Worm (Caenorhabditis elegans): ENCODE measurements around the gene srd-64.

srd-64 gene

DNA sequence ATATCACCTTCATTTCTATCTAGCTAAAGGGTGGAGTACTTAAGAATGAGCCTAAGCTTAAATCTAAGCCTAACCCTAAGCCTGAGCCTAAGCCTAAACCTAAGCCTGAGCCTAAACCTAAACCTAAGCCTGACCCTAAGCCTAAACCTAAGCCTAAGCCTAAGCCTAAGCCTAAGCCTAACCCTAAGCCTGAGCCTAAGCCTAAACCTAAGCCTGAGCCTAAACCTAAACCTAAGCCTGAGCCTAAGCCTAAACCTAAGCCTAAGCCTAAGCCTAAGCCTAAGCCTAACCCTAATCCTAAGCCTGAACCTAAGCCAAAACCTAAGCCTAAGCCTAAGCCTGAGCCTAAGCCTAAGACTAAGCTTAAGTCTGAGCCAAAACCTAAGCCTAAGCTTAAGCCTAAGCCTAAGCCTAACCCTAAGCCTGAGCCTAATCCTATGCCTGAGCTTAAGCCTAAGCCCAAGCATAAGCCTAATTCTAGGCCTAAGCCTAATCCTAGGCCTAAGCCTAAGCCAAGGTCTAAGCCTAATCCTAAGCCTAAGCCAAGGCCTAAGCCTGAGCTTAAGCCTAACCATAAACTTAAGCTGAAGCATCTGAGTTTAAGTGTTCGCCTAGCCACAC lies 19.2 kb upstream of the srd-64 start:
- TF ChIP-seq ceh-36 (tag; optimal IDR thresholded peaks at IDR 0.05) = peak; percentile 94
- TF ChIP-seq hmbx-1 (tag; optimal IDR thresholded peaks at IDR 0.05) = no peak
- TF ChIP-seq aly-1 (tag; optimal IDR thresholded peaks at IDR 0.05) = no peak
- TF ChIP-seq scrt-1 (GFP tag; IDR thresholded peaks at IDR 0.05) = no peak
- no peak for TF ChIP-seq tbx-37 (GFP tag; conservative IDR thresholded peaks at IDR 0.05)
- TF ChIP-seq F13C5.2 (tag; optimal IDR thresholded peaks at IDR 0.05) = no peak
- no peak for TF ChIP-seq tbx-11 (GFP tag; IDR thresholded peaks at IDR 0.05)

DNA sequence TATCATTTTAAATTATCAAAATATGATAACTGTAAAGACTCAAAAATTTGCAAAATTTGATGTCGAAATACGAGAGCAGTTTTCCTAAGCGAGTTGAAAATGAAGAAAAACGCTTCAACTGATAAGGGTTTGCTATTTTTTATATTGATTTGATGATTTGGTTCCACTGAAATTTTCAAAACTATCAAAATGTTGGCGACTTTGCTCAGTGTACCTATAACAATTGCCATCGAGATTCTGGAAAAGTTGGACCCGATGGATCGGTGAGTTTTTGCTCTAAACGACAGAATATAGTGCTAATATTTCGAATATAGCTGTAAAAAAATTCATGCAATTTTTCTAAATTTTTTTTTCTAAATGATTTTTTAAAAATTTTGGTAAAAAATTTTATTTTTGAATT lies 10.9 kb upstream of the srd-64 start, which contains the start of the genes fbxa-13 and Y22D7AR.2:
Gene fbxa-13 (minus strand): TSS at position 101 of the 400 bp plus-strand sequence.
Gene Y22D7AR.2 (plus strand): TSS at position 148 of the 400 bp plus-strand sequence.
- TF ChIP-seq pes-1 (GFP tag; IDR thresholded peaks at IDR 0.05) (no peak), ama-1 (optimal IDR thresholded peaks at IDR 0.05) (no peak), hmbx-1 (tag; optimal IDR thresholded peaks at IDR 0.05) (no peak), B0310.2 (tag; optimal IDR thresholded peaks at IDR 0.05) (no peak), aly-1 (tag; optimal IDR thresholded peaks at IDR 0.05) (no peak), hnd-1 (tag; optimal IDR thresholded peaks at IDR 0.05) (no peak), ceh-36 (tag; optimal IDR thresholded peaks at IDR 0.05) (no peak), tra-4 (tag; optimal IDR thresholded peaks at IDR 0.05) (no peak), F13C5.2 (tag; optimal IDR thresholded peaks at IDR 0.05) (no peak), sea-1 (GFP tag; conservative IDR thresholded peaks at IDR 0.05) (no peak), tbx-11 (GFP tag; IDR thresholded peaks at IDR 0.05) (no peak), flt-1 (GFP tag; IDR thresholded peaks at IDR 0.05) (no peak), ets-7 (tag; optimal IDR thresholded peaks at IDR 0.05) (no peak), hmg-4 (GFP tag; optimal IDR thresholded peaks at IDR 0.05) (no peak), scrt-1 (GFP tag; IDR thresholded peaks at IDR 0.05) (no peak), ceh-13 (GFP tag; optimal IDR thresholded peaks at IDR 0.05) (no peak), tbx-37 (GFP tag; conservative IDR thresholded peaks at IDR 0.05) (no peak)

DNA sequence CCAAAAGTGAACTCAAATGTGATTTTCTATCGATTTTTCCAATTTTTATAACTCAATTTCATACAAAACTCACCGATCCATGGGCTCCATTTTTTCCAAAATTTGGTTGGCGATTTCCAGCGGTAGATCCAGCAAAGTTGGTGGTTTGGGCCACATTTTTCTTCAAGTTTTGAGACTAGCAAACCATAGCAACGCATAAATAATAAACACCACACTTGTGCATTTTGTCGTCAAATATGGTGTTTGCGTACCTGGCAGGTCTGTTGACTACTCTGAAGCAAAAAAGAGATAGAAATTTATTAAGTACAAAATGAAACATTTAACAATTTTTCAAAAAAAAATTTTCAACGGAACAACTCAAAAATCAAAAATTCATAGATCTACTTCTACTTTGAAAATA lies 10.4 kb upstream of the srd-64 start:
- no peak for TF ChIP-seq flt-1 (GFP tag; IDR thresholded peaks at IDR 0.05)
- TF ChIP-seq scrt-1 (GFP tag; IDR thresholded peaks at IDR 0.05) = no peak
- no peak for TF ChIP-seq sea-1 (GFP tag; conservative IDR thresholded peaks at IDR 0.05)
- TF ChIP-seq F13C5.2 (tag; optimal IDR thresholded peaks at IDR 0.05) = no peak
- TF ChIP-seq ama-1 (optimal IDR thresholded peaks at IDR 0.05) = no peak
- TF ChIP-seq ets-7 (tag; optimal IDR thresholded peaks at IDR 0.05) = no peak
- TF ChIP-seq hmg-4 (GFP tag; optimal IDR thresholded peaks at IDR 0.05) = no peak
- no peak for TF ChIP-seq aly-1 (tag; optimal IDR thresholded peaks at IDR 0.05)
- TF ChIP-seq hnd-1 (tag; optimal IDR thresholded peaks at IDR 0.05) = no peak
- TF ChIP-seq hmbx-1 (tag; optimal IDR thresholded peaks at IDR 0.05) = no peak
- TF ChIP-seq ceh-36 (tag; optimal IDR thresholded peaks at IDR 0.05) = no peak
- TF ChIP-seq pes-1 (GFP tag; IDR thresholded peaks at IDR 0.05) = no peak
- no peak for TF ChIP-seq tra-4 (tag; optimal IDR thresholded peaks at IDR 0.05)
- TF ChIP-seq tbx-37 (GFP tag; conservative IDR thresholded peaks at IDR 0.05) = no peak
- no peak for TF ChIP-seq B0310.2 (tag; optimal IDR thresholded peaks at IDR 0.05)
- TF ChIP-seq tbx-11 (GFP tag; IDR thresholded peaks at IDR 0.05) = no peak
- no peak for TF ChIP-seq ceh-13 (GFP tag; optimal IDR thresholded peaks at IDR 0.05)

DNA sequence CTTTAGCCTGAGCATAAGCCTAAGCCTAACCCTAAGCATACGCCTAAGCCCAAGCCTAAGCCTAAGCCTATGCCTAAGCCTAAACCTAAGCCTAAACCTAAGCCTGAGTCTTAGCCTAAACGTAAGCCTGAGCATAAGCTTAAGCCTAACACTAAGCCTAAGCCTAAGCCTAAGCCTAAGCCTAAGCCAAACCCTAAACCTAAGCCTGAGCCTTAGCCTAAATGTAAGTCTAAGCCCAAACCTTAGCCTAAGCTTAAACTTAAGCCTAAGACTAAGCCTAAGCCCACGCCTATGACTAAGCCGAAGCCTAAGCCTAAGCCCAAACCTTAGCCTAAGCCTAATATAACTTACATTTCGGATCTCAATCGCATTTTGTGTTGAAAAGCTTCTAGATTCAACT lies 9.1 kb upstream of the srd-64 start:
- TF ChIP-seq flt-1 (GFP tag; IDR thresholded peaks at IDR 0.05) (no peak), tbx-37 (GFP tag; conservative IDR thresholded peaks at IDR 0.05) (no peak), ceh-36 (tag; optimal IDR thresholded peaks at IDR 0.05) (peak; percentile 84)

DNA sequence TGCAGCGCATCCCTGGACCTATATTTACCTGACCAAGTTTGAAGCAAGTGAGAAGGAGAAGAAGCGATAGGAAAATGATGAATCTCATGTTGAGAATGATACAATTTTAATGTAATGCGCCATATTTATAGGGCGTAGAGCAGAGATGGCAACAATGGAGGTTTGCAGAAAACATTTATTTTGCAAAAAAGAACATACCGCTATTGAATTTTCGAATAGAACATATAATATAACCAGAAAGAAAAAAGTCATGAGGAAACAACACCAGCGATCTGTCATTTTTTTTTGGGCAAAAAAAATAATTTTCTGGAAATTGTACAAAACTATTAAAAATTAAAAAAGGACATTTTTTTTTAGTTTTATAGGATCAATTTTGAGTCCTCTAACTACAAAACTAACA lies 7.4 kb upstream of the srd-64 start, which contains the start of gene spex-3:
Gene spex-3 (minus strand): TSS at position 101 of the 400 bp plus-strand sequence.
- no peak for TF ChIP-seq hnd-1 (tag; optimal IDR thresholded peaks at IDR 0.05)
- TF ChIP-seq B0310.2 (tag; optimal IDR thresholded peaks at IDR 0.05) = no peak
- TF ChIP-seq hmbx-1 (tag; optimal IDR thresholded peaks at IDR 0.05) = no peak
- TF ChIP-seq ceh-13 (GFP tag; optimal IDR thresholded peaks at IDR 0.05) = no peak
- TF ChIP-seq aly-1 (tag; optimal IDR thresholded peaks at IDR 0.05) = no peak
- TF ChIP-seq flt-1 (GFP tag; IDR thresholded peaks at IDR 0.05) = no peak
- TF ChIP-seq hmg-4 (GFP tag; optimal IDR thresholded peaks at IDR 0.05) = no peak
- no peak for TF ChIP-seq ets-7 (tag; optimal IDR thresholded peaks at IDR 0.05)
- TF ChIP-seq pes-1 (GFP tag; IDR thresholded peaks at IDR 0.05) = no peak
- TF ChIP-seq sea-1 (GFP tag; conservative IDR thresholded peaks at IDR 0.05) = no peak
- TF ChIP-seq F13C5.2 (tag; optimal IDR thresholded peaks at IDR 0.05) = no peak

DNA sequence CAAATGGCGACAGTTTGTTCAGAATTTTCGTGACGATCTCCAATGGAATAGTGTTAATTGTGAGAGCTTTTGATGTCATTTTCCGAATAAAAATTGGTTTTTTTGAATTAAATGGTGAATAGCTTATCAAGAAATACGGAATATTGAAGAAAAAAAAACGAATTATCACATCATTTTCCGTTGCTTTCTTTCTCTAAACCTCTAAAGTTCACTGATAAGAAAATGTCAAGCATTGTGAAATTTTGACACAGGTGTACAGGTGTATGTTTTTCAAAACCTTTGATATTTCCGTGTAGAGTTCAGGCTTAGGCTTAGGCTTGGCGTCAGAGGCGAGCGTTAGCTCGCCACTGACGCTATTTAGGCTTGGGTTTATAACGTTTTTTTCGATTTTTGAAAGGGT lies 3.9 kb upstream of the srd-64 start, which contains the start of gene fbxa-74:
Gene fbxa-74 (minus strand): TSS at position 145 of the 400 bp plus-strand sequence.
- no peak for TF ChIP-seq flt-1 (GFP tag; IDR thresholded peaks at IDR 0.05)
- no peak for TF ChIP-seq hmg-4 (GFP tag; optimal IDR thresholded peaks at IDR 0.05)
- no peak for TF ChIP-seq scrt-1 (GFP tag; IDR thresholded peaks at IDR 0.05)
- no peak for TF ChIP-seq tbx-11 (GFP tag; IDR thresholded peaks at IDR 0.05)
- no peak for TF ChIP-seq ceh-36 (tag; optimal IDR thresholded peaks at IDR 0.05)
- no peak for TF ChIP-seq aly-1 (tag; optimal IDR thresholded peaks at IDR 0.05)
- TF ChIP-seq B0310.2 (tag; optimal IDR thresholded peaks at IDR 0.05) = no peak
- no peak for TF ChIP-seq ets-7 (tag; optimal IDR thresholded peaks at IDR 0.05)
- TF ChIP-seq pes-1 (GFP tag; IDR thresholded peaks at IDR 0.05) = no peak
- no peak for TF ChIP-seq hnd-1 (tag; optimal IDR thresholded peaks at IDR 0.05)

DNA sequence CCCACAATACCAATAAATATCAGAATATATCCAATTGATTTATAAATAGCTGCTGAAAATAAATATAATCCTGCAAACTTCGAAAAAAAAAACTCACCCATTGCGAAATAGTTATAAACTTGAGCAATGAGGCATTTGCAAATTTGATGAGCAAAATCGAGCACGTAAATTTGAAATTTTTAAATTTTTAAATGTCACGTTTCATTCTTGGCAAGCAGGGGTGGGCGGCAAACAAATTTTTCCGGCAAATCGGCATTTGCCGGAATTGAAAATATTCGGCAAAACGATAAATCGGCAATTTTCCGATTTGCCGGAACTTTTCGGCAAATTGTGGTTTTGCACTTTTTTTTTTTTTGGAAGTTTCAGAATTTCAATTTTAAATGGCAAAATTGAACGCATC lies 5.0 kb downstream of the srd-64 start, which contains the start of gene Y22D7AR.14:
Gene Y22D7AR.14 (minus strand): TSS at position 101 of the 400 bp plus-strand sequence.
- TF ChIP-seq ceh-13 (GFP tag; optimal IDR thresholded peaks at IDR 0.05) (no peak), ama-1 (optimal IDR thresholded peaks at IDR 0.05) (no peak), hmbx-1 (tag; optimal IDR thresholded peaks at IDR 0.05) (no peak), flt-1 (GFP tag; IDR thresholded peaks at IDR 0.05) (no peak), sea-1 (GFP tag; conservative IDR thresholded peaks at IDR 0.05) (no peak), F13C5.2 (tag; optimal IDR thresholded peaks at IDR 0.05) (no peak), tra-4 (tag; optimal IDR thresholded peaks at IDR 0.05) (no peak), aly-1 (tag; optimal IDR thresholded peaks at IDR 0.05) (no peak), ets-7 (tag; optimal IDR thresholded peaks at IDR 0.05) (no peak), scrt-1 (GFP tag; IDR thresholded peaks at IDR 0.05) (no peak), tbx-11 (GFP tag; IDR thresholded peaks at IDR 0.05) (no peak)
